Fruit fly (Drosophila melanogaster) whole organism, embryonic: ENCODE results near the gene CG3841.

Experiments
- Antp ChIP-seq: fragments of 200-800 bp; sonication (Bioruptor generic); optimal IDR thresholded peaks from 3 replicates; lab custom pipeline; 2016; ENCODE audit warnings: missing biosample characterization, missing genetic modification characterization
- Atf3 ChIP-seq: fragments of 200-800 bp; sonication (Bioruptor generic); optimal IDR thresholded peaks from 3 replicates; lab custom pipeline; 2016; ENCODE audit warnings: missing biosample characterization, missing genetic modification characterization
- BtbVII ChIP-seq: fragments of 200-800 bp; sonication (Bioruptor generic); optimal IDR thresholded peaks from 3 replicates; lab custom pipeline; 2017; ENCODE audit warnings: missing biosample characterization, mild to moderate bottlenecking, missing genetic modification characterization
- CG10543 ChIP-seq: fragments of 200-800 bp; sonication (Bioruptor generic); optimal IDR thresholded peaks from 3 replicates; lab custom pipeline; 2017; ENCODE audit warnings: missing biosample characterization, mild to moderate bottlenecking, missing genetic modification characterization, moderate library complexity
- CG1233 ChIP-seq: fragments of 200-800 bp; sonication (Bioruptor generic); optimal IDR thresholded peaks from 4 replicates; lab custom pipeline; 2018; ENCODE audit warnings: missing biosample characterization, mild to moderate bottlenecking, missing genetic modification characterization
- CG12942 ChIP-seq: fragments of 200-800 bp; sonication (Bioruptor generic); optimal IDR thresholded peaks from 3 replicates; lab custom pipeline; 2016; ENCODE audit warnings: missing biosample characterization, missing genetic modification characterization
- CG17612 ChIP-seq: fragments of 200-800 bp; sonication (Bioruptor generic); IDR thresholded peaks from 2 replicates; pipeline ENCODE4 v1.3.6; 2022; ENCODE audit warnings: missing biosample characterization, missing genetic modification characterization
- CG30403 ChIP-seq: fragments of 200-800 bp; sonication (Bioruptor generic); optimal IDR thresholded peaks from 3 replicates; lab custom pipeline; 2016; ENCODE audit warnings: missing biosample characterization, missing genetic modification characterization
- CG31365 ChIP-seq: fragments of 200-800 bp; sonication (Bioruptor generic); optimal IDR thresholded peaks from 2 replicates; lab custom pipeline; 2018; ENCODE audit warnings: missing biosample characterization, mild to moderate bottlenecking, missing genetic modification characterization
- CG3726 ChIP-seq: fragments of 200-800 bp; sonication (Bioruptor generic); IDR thresholded peaks from 3 replicates; pipeline ENCODE4, ENCODE4 v1.3.6; 2022; ENCODE audit warnings: missing biosample characterization, missing genetic modification characterization
- CG42726 ChIP-seq: fragments of 200-800 bp; sonication (Bioruptor generic); IDR thresholded peaks from 2 replicates; pipeline ENCODE4 v1.3.6; 2022; ENCODE audit warnings: missing biosample characterization, missing genetic modification characterization; ENCODE audit not compliant: partially characterized antibody
- CG5245 ChIP-seq: fragments of 200-800 bp; sonication (Bioruptor generic); optimal IDR thresholded peaks from 3 replicates; lab custom pipeline; 2016; ENCODE audit warnings: missing biosample characterization, missing genetic modification characterization
- CG7372 ChIP-seq: fragments of 200-800 bp; sonication (Bioruptor generic); IDR thresholded peaks from 2 replicates; pipeline ENCODE4 v1.3.6; 2022; ENCODE audit warnings: missing biosample characterization, missing genetic modification characterization
- CTCF ChIP-seq: fragments of 200-800 bp; sonication (Bioruptor generic); optimal IDR thresholded peaks from 2 replicates; lab custom pipeline; 2017; ENCODE audit warnings: missing biosample characterization, mild to moderate bottlenecking, missing genetic modification characterization, moderate library complexity
- CkIIα-i1 ChIP-seq: fragments of 200-800 bp; sonication (Bioruptor generic); IDR thresholded peaks from 2 replicates; pipeline ENCODE4 v1.3.6; 2022; ENCODE audit warnings: missing biosample characterization, missing genetic modification characterization
- D ChIP-seq, 2 experiments: fragments of 200-800 bp in 1 of 2; fragments of >200 bp in 1 of 2; sonication (Bioruptor generic) in 1 of 2; optimal IDR thresholded peaks; 2 replicates in 1 of 2; 3 replicates in 1 of 2; lab custom pipeline; 2017; ENCODE audit warnings: mild to moderate bottlenecking in 1 of 2, missing biosample characterization in 1 of 2, missing genetic modification characterization in 1 of 2, missing genetic modification reagents in 1 of 2
- Deaf1 ChIP-seq: fragments of 200-800 bp; optimal IDR thresholded peaks from 3 replicates; lab custom pipeline; 2019; ENCODE audit warnings: missing biosample characterization, mild to moderate bottlenecking, missing genetic modification characterization, moderate library complexity
- Dek ChIP-seq: fragments of 200-800 bp; sonication (Bioruptor generic); optimal IDR thresholded peaks from 3 replicates; lab custom pipeline; 2019; ENCODE audit warnings: missing biosample characterization, mild to moderate bottlenecking, missing genetic modification characterization, moderate library complexity
- Dip2 ChIP-seq: fragments of 200-800 bp; sonication (Bioruptor generic); IDR thresholded peaks from 2 replicates; pipeline ENCODE4 v1.3.6; 2022; ENCODE audit warnings: missing biosample characterization, missing genetic modification characterization
- Dp ChIP-seq: fragments of 200-800 bp; sonication (Bioruptor generic); optimal IDR thresholded peaks from 2 replicates; lab custom pipeline; 2018; ENCODE audit warnings: missing biosample characterization, mild to moderate bottlenecking, missing genetic modification characterization, moderate library complexity
- Ets65A ChIP-seq: fragments of 200-800 bp; sonication (Bioruptor generic); peaks from one replicate; lab custom pipeline; 2016; ENCODE audit warnings: missing biosample characterization, missing genetic modification characterization
- HmgD ChIP-seq: fragments of 200-800 bp; sonication (Bioruptor generic); optimal IDR thresholded peaks from 3 replicates; lab custom pipeline; 2016; ENCODE audit warnings: missing biosample characterization, missing genetic modification characterization
- Hmr ChIP-seq: fragments of 200-800 bp; sonication (Bioruptor generic); optimal IDR thresholded peaks from 3 replicates; lab custom pipeline; 2017; ENCODE audit warnings: mild to moderate bottlenecking, missing biosample characterization, missing genetic modification reagents, missing genetic modification characterization
- Nf-YC ChIP-seq: fragments of 200-800 bp; optimal IDR thresholded peaks from 3 replicates; lab custom pipeline; 2019; ENCODE audit warnings: missing biosample characterization, mild to moderate bottlenecking, missing genetic modification characterization, moderate library complexity
- Pdp1 ChIP-seq, 2 experiments: fragments of 200-800 bp; sonication (Bioruptor generic); optimal IDR thresholded peaks; 3 replicates each; lab custom pipeline; 2016; ENCODE audit warnings: missing biosample characterization in 2 of 2, missing genetic modification characterization in 2 of 2, mild to moderate bottlenecking in 1 of 2, moderate library complexity in 1 of 2
- Six4 ChIP-seq: fragments of 200-800 bp; sonication (Bioruptor generic); optimal IDR thresholded peaks from 2 replicates; lab custom pipeline; 2016; ENCODE audit warnings: missing biosample characterization, missing genetic modification characterization
- ase ChIP-seq: fragments of 200-800 bp; sonication (Bioruptor generic); IDR thresholded peaks from 3 replicates; pipeline ENCODE4 v1.3.6; 2022; ENCODE audit warnings: missing biosample characterization, missing genetic modification characterization
- cad ChIP-seq: fragments of >200 bp; optimal IDR thresholded peaks from 2 replicates; lab custom pipeline; 2017; ENCODE audit warnings: missing biosample characterization, missing genetic modification characterization
- caup ChIP-seq: fragments of 200-800 bp; sonication (Bioruptor generic); optimal IDR thresholded peaks from 3 replicates; lab custom pipeline; 2017; ENCODE audit warnings: missing biosample characterization, mild to moderate bottlenecking, missing genetic modification characterization, moderate library complexity; ENCODE audit not compliant: severe bottlenecking
- disco-r ChIP-seq: fragments of 200-800 bp; sonication (Bioruptor generic); optimal IDR thresholded peaks from 2 replicates; lab custom pipeline; 2016; ENCODE audit warnings: missing biosample characterization, missing genetic modification characterization
- dm ChIP-seq: fragments of 200-800 bp; sonication (Bioruptor generic); optimal IDR thresholded peaks from 3 replicates; lab custom pipeline; 2016; ENCODE audit warnings: missing biosample characterization, missing genetic modification characterization
- dpn ChIP-seq, 2 experiments: fragments of 200-800 bp; sonication (Bioruptor generic); optimal IDR thresholded peaks; 3 replicates each; lab custom pipeline; 2016; ENCODE audit warnings: missing biosample characterization in 2 of 2, missing genetic modification characterization in 2 of 2
- eyg ChIP-seq: fragments of 200-800 bp; sonication (Bioruptor generic); optimal IDR thresholded peaks from 3 replicates; lab custom pipeline; 2016; ENCODE audit warnings: missing biosample characterization, missing genetic modification characterization
- gcm ChIP-seq: fragments of 200-800 bp; sonication (Bioruptor generic); optimal IDR thresholded peaks from 2 replicates; lab custom pipeline; 2019; ENCODE audit warnings: missing biosample characterization, mild to moderate bottlenecking, missing genetic modification characterization, moderate library complexity
- gsb-n ChIP-seq: fragments of 200-800 bp; sonication (Bioruptor generic); optimal IDR thresholded peaks from 3 replicates; lab custom pipeline; 2018; ENCODE audit warnings: missing biosample characterization, mild to moderate bottlenecking, missing genetic modification characterization
- jumu ChIP-seq: fragments of 200-800 bp; sonication (Bioruptor generic); optimal IDR thresholded peaks from 3 replicates; lab custom pipeline; 2016; ENCODE audit warnings: missing biosample characterization, missing genetic modification characterization
- lola ChIP-seq, 3 experiments: fragments of >200 bp in 2 of 3; fragments of 200-800 bp in 1 of 3; sonication (Bioruptor generic) in 1 of 3; optimal IDR thresholded peaks; 2 replicates each; lab custom pipeline; 2017 to 2019; ENCODE audit warnings: missing biosample characterization in 3 of 3, missing genetic modification characterization in 3 of 3, mild to moderate bottlenecking in 1 of 3, moderate library complexity in 1 of 3
- org-1 ChIP-seq: fragments of 200-800 bp; sonication (Bioruptor generic); optimal IDR thresholded peaks from 2 replicates; lab custom pipeline; 2017; ENCODE audit warnings: missing biosample characterization, missing genetic modification characterization
- pros ChIP-seq: fragments of 200-800 bp; sonication (Bioruptor generic); optimal IDR thresholded peaks from 3 replicates; lab custom pipeline; 2019; ENCODE audit warnings: missing biosample characterization, mild to moderate bottlenecking, missing genetic modification characterization, moderate library complexity
- sd ChIP-seq: fragments of 200-800 bp; sonication (Bioruptor generic); optimal IDR thresholded peaks from 3 replicates; lab custom pipeline; 2018; ENCODE audit warnings: missing biosample characterization, mild to moderate bottlenecking, missing genetic modification characterization, moderate library complexity
- seq ChIP-seq: fragments of 200-800 bp; sonication (Bioruptor generic); IDR thresholded peaks from 2 replicates; pipeline ENCODE4 v1.3.6; 2022; ENCODE audit warnings: missing biosample characterization, missing genetic modification characterization
- slp2 ChIP-seq: fragments of 200-800 bp; sonication (Bioruptor generic); optimal IDR thresholded peaks from 2 replicates; lab custom pipeline; 2016; ENCODE audit warnings: missing biosample characterization, missing genetic modification characterization
- sna ChIP-seq: fragments of 200-800 bp; sonication (Bioruptor generic); IDR thresholded peaks from 2 replicates; pipeline ENCODE4 v1.3.6; 2022; ENCODE audit warnings: missing biosample characterization, missing genetic modification characterization; ENCODE audit not compliant: partially characterized antibody
- tll ChIP-seq, 2 experiments: fragments of 200-800 bp in 1 of 2; fragments of >200 bp in 1 of 2; sonication (Bioruptor generic) in 1 of 2; optimal IDR thresholded peaks; 2 replicates each; lab custom pipeline; 2017 to 2019; ENCODE audit warnings: missing biosample characterization in 2 of 2, missing genetic modification characterization in 2 of 2, mild to moderate bottlenecking in 1 of 2, moderate library complexity in 1 of 2
- twi ChIP-seq: fragments of 200-800 bp; optimal IDR thresholded peaks from 2 replicates; lab custom pipeline; 2019; ENCODE audit warnings: missing biosample characterization, mild to moderate bottlenecking, missing genetic modification characterization, moderate library complexity
- zen ChIP-seq: fragments of 200-800 bp; sonication (Bioruptor generic); optimal IDR thresholded peaks from 3 replicates; lab custom pipeline; 2018; ENCODE audit warnings: missing biosample characterization, mild to moderate bottlenecking, missing genetic modification characterization, moderate library complexity

CG3841 gene

DNA sequence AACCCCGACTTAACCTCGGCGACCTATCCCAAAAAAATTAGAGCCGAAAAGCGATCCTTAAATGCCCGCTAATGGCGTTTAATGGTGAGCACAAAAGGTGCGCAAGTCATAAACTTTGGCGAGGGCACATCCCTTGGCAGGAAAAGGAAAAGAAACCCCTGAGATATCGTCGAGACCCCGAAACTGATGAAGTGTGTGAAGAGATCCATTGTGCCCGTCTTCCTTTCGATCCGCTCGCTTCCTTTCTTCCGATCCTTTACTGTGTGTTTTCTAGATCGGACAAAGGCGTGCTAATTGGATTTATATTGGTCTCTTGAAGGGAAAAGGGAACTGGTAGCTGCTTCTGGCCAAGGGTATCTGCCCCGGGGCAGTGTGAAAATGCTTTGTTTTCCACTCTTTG, 11.9 kb downstream of the CG3841 start (continued):
- TF ChIP-seq D (optimal IDR thresholded peaks at IDR 0.05; lab: Kevin White, UChicago): peak; percentile 82
- peak; percentile 32 for TF ChIP-seq D (GFP tag; optimal IDR thresholded peaks at IDR 0.05; lab: Kevin White, UChicago)
- peak; percentile 63 for TF ChIP-seq gsb-n
- no peak for TF ChIP-seq Antp (GFP tag; lab: Kevin White, UChicago)
- TF ChIP-seq Ets65A (GFP tag; lab: Kevin White, UChicago): peak; percentile 18
- TF ChIP-seq CG5245 (GFP tag; lab: Kevin White, UChicago): no peak
- no peak for TF ChIP-seq BtbVII (GFP tag; lab: Kevin White, UChicago)
- peak; percentile 53 for TF ChIP-seq cad (GFP tag; lab: Kevin White, UChicago)
- peak; percentile 32 for TF ChIP-seq pros (GFP tag; lab: Kevin White, UChicago)

DNA sequence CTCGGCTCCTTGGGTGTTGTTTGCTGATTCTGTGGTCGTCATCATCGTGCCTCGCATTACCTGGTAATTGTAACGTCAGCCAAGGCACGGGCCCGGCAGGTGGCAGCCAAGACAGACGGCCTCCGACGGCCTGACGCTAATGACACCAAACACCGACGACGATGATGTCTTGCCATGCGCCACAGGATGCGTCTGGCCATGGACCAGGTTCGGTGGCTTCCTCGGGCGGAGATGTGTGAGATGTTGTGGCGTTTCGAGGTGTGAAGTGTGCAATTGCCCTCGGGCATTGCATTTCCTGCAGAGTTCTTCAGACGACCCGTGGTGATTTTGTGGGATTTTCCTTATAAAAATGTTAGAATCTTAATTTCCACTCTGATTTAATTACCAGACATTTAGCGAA, 12.8 kb downstream of the CG3841 start:
- no peak for TF ChIP-seq Dek (tag; lab: Kevin White, UChicago)
- peak; percentile 41 for TF ChIP-seq cad (GFP tag; lab: Kevin White, UChicago)
- peak in 1 of 2 experiments; percentile 77 for TF ChIP-seq tll (GFP tag; optimal IDR thresholded peaks at IDR 0.05; lab: Kevin White, UChicago)
- TF ChIP-seq Hmr (GFP tag; lab: Kevin White, UChicago): no peak
- peak; percentile 53 for TF ChIP-seq D (optimal IDR thresholded peaks at IDR 0.05; lab: Kevin White, UChicago)
- TF ChIP-seq D (GFP tag; optimal IDR thresholded peaks at IDR 0.05; lab: Kevin White, UChicago): no peak
- no peak for TF ChIP-seq slp2 (GFP tag; lab: Kevin White, UChicago)
- peak; percentile 99 for TF ChIP-seq zen
- TF ChIP-seq twi (tag; lab: Kevin White, UChicago): peak; percentile 20

DNA sequence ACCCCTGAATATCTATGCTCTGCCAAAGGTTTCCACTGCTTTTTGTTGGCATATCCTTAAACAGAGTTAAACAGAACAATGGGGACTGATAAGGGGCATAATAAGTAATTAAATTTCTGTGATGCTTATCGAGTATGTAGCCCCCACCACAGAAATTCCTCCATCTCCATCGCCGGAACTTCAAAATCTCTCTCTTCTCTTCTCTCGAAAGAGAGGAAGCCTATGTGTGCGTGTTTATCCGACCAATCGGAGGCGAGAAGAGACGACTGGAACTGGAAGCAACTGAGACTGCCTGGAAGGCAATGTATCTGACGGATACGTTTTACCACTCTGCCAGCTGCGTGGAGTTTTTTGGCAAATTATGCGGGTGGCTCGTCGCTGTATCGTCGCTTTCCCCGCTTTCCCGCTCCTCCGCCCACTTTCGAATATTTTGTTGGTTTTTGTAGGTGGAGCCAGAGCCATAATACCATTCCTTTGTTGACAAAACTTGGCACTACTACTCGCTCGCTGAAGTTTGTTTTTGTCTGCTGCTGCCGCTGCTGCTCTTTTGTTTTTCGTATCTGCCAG, 18.8 kb downstream of the CG3841 start, which contains the start of gene gcm2:
TSS of gene gcm2 (plus strand) at position 566 of the 567 bp plus-strand sequence.
- TF ChIP-seq HmgD (no peak), Deaf1 (tag; lab: Kevin White, UChicago) (peak; percentile 49), CG3726 (no peak), CG17612 (GFP tag; lab: Robert Waterston, UW) (no peak), disco-r (GFP tag; lab: Kevin White, UChicago) (no peak), CG12942 (GFP tag; lab: Kevin White, UChicago) (no peak), CTCF (GFP tag; lab: Kevin White, UChicago) (no peak), dpn (GFP tag; optimal IDR thresholded peaks at IDR 0.05; lab: Kevin White, UChicago) (no peak), Six4 (GFP tag; lab: Kevin White, UChicago) (no peak), Dp (GFP tag; lab: Kevin White, UChicago) (no peak), CG7372 (GFP tag; lab: Robert Waterston, UW) (no peak), gcm (GFP tag; lab: Kevin White, UChicago) (peak; percentile 98), CkIIα-i1 (GFP tag; lab: Robert Waterston, UW) (no peak), sd (tag; lab: Kevin White, UChicago) (peak; percentile 41), Nf-YC (tag; lab: Kevin White, UChicago) (peak; percentile 95), seq (GFP tag; lab: Robert Waterston, UW) (no peak), caup (GFP tag; lab: Kevin White, UChicago) (no peak), dm (no peak), eyg (no peak), Atf3 (GFP tag; lab: Kevin White, UChicago) (no peak), ase (no peak), CG31365 (tag; lab: Kevin White, UChicago) (no peak), jumu (GFP tag; lab: Kevin White, UChicago) (no peak), CG10543 (GFP tag; lab: Kevin White, UChicago) (no peak), pros (GFP tag; lab: Kevin White, UChicago) (no peak), CG1233 (no peak), sna (GFP tag; lab: Robert Waterston, UW) (no peak), Pdp1 (GFP tag; optimal IDR thresholded peaks at IDR 0.05; lab: Kevin White, UChicago) (no peak), lola (GFP tag; optimal IDR thresholded peaks at IDR 0.05; lab: Kevin White, UChicago) (no peak), CG42726 (no peak), CG30403 (no peak), org-1 (GFP tag; lab: Kevin White, UChicago) (no peak), Dip2 (GFP tag; lab: Robert Waterston, UW) (no peak)
